Fruit fly (Drosophila melanogaster) whole organism, embryonic: ENCODE data around the gene Ubi-p63E.
A peak's percentile ranks its signal among the peaks of the same experiment; 100 is the strongest.

Experiments
- Asciz ChIP-seq: fragments of 200-800 bp; sonication (Bioruptor generic); optimal IDR thresholded peaks from 2 replicates; lab custom pipeline; 2017; ENCODE audit warnings: missing biosample characterization, mild to moderate bottlenecking, missing genetic modification characterization, missing genetic modification reagents
- Atf3 ChIP-seq: fragments of 200-800 bp; sonication (Bioruptor generic); optimal IDR thresholded peaks from 3 replicates; lab custom pipeline; 2016; ENCODE audit warnings: missing biosample characterization, missing genetic modification characterization
- B-H2 ChIP-seq: fragments of 200-800 bp; sonication (Bioruptor generic); optimal IDR thresholded peaks from 2 replicates; lab custom pipeline; 2018; ENCODE audit warnings: missing biosample characterization, mild to moderate bottlenecking, missing genetic modification characterization
- Bdp1 ChIP-seq: fragments of 200-800 bp; sonication (Bioruptor generic); optimal IDR thresholded peaks from 3 replicates; lab custom pipeline; 2016; ENCODE audit warnings: missing biosample characterization, missing genetic modification characterization
- Blimp-1 ChIP-seq: fragments of 200-800 bp; sonication (Bioruptor generic); optimal IDR thresholded peaks from 3 replicates; lab custom pipeline; 2018; ENCODE audit warnings: missing biosample characterization, missing genetic modification characterization, mild to moderate bottlenecking, moderate library complexity, missing genetic modification reagents
- BtbVII ChIP-seq: fragments of 200-800 bp; sonication (Bioruptor generic); optimal IDR thresholded peaks from 3 replicates; lab custom pipeline; 2017; ENCODE audit warnings: missing biosample characterization, mild to moderate bottlenecking, missing genetic modification characterization
- CG10543 ChIP-seq: fragments of 200-800 bp; sonication (Bioruptor generic); optimal IDR thresholded peaks from 3 replicates; lab custom pipeline; 2017; ENCODE audit warnings: missing biosample characterization, mild to moderate bottlenecking, missing genetic modification characterization, moderate library complexity
- CG12219 ChIP-seq: fragments of 200-800 bp; sonication (Bioruptor generic); optimal IDR thresholded peaks from 3 replicates; lab custom pipeline; 2018; ENCODE audit warnings: missing biosample characterization, mild to moderate bottlenecking, missing genetic modification characterization
- CG15514 ChIP-seq: fragments of 200-800 bp; sonication (Bioruptor generic); optimal IDR thresholded peaks from 3 replicates; lab custom pipeline; 2017; ENCODE audit warnings: missing biosample characterization, missing genetic modification characterization, mild to moderate bottlenecking, moderate library complexity, missing genetic modification reagents
- CG1647 ChIP-seq: fragments of 200-800 bp; sonication (Bioruptor generic); optimal IDR thresholded peaks from 3 replicates; lab custom pipeline; 2016; ENCODE audit warnings: missing biosample characterization, missing genetic modification characterization
- CG18599 ChIP-seq: fragments of 200-800 bp; sonication (Bioruptor generic); optimal IDR thresholded peaks from 3 replicates; lab custom pipeline; 2017; ENCODE audit warnings: missing biosample characterization, missing genetic modification characterization, mild to moderate bottlenecking, moderate library complexity, missing genetic modification reagents
- CG2120 ChIP-seq: fragments of 200-800 bp; sonication (Bioruptor generic); optimal IDR thresholded peaks from 3 replicates; lab custom pipeline; 2016; ENCODE audit warnings: missing biosample characterization, missing genetic modification characterization
- CG2199 ChIP-seq: fragments of 200-800 bp; sonication (Bioruptor generic); IDR thresholded peaks from 3 replicates; pipeline ENCODE4 v1.3.6; 2022; ENCODE audit warnings: missing biosample characterization, missing genetic modification characterization
- CG2678 ChIP-seq: fragments of 200-800 bp; sonication (Bioruptor generic); optimal IDR thresholded peaks from 3 replicates; lab custom pipeline; 2019; ENCODE audit warnings: missing biosample characterization, mild to moderate bottlenecking, missing genetic modification characterization, moderate library complexity
- CG2875 ChIP-seq: fragments of 200-800 bp; sonication (Bioruptor generic); optimal IDR thresholded peaks from 2 replicates; lab custom pipeline; 2017; ENCODE audit warnings: missing biosample characterization, mild to moderate bottlenecking, missing genetic modification characterization, missing genetic modification reagents
- CG31388 ChIP-seq: fragments of 200-800 bp; sonication (Bioruptor generic); optimal IDR thresholded peaks from 2 replicates; lab custom pipeline; 2016; ENCODE audit warnings: missing biosample characterization, missing genetic modification characterization
- CG33557 ChIP-seq: fragments of 200-800 bp; sonication (Bioruptor generic); optimal IDR thresholded peaks from 2 replicates; lab custom pipeline; 2019; ENCODE audit warnings: missing biosample characterization, mild to moderate bottlenecking, missing genetic modification characterization, moderate library complexity
- CG4404 ChIP-seq: fragments of 200-800 bp; sonication (Bioruptor generic); IDR thresholded peaks from 2 replicates; pipeline ENCODE4 v1.3.6; 2022; ENCODE audit warnings: missing biosample characterization, missing genetic modification characterization
- CG6765 ChIP-seq: fragments of 200-800 bp; sonication (Bioruptor generic); optimal IDR thresholded peaks from 3 replicates; lab custom pipeline; 2017; ENCODE audit warnings: missing biosample characterization, mild to moderate bottlenecking, missing genetic modification characterization
- CG8290 ChIP-seq, 3 experiments: fragments of 200-800 bp; sonication (Bioruptor generic); optimal IDR thresholded peaks; 2 replicates each; lab custom pipeline; 2016 to 2019; ENCODE audit warnings: missing biosample characterization in 3 of 3, missing genetic modification characterization in 3 of 3, mild to moderate bottlenecking in 2 of 3, moderate library complexity in 1 of 3
- CG8478 ChIP-seq: fragments of >200 bp; optimal IDR thresholded peaks from 2 replicates; lab custom pipeline; 2018
- CG9437 ChIP-seq: fragments of 200-800 bp; sonication (Bioruptor generic); optimal IDR thresholded peaks from 2 replicates; lab custom pipeline; 2018; ENCODE audit warnings: missing biosample characterization, mild to moderate bottlenecking, missing genetic modification characterization
- Fer1 ChIP-seq: fragments of 200-800 bp; sonication (Bioruptor generic); optimal IDR thresholded peaks from 2 replicates; lab custom pipeline; 2017; ENCODE audit warnings: missing biosample characterization, mild to moderate bottlenecking, missing genetic modification characterization
- Fer2 ChIP-seq: fragments of 200-800 bp; sonication (Bioruptor generic); optimal IDR thresholded peaks from 2 replicates; lab custom pipeline; 2018; ENCODE audit warnings: missing biosample characterization, mild to moderate bottlenecking, missing genetic modification characterization, moderate library complexity
- Fer3 ChIP-seq: fragments of 200-800 bp; sonication (Bioruptor generic); optimal IDR thresholded peaks from 2 replicates; lab custom pipeline; 2018; ENCODE audit warnings: missing biosample characterization, mild to moderate bottlenecking, missing genetic modification characterization, moderate library complexity
- HLH54F ChIP-seq: fragments of 200-800 bp; sonication (Bioruptor generic); optimal IDR thresholded peaks from 3 replicates; lab custom pipeline; 2016; ENCODE audit warnings: missing biosample characterization, missing genetic modification characterization
- Hmr ChIP-seq: fragments of 200-800 bp; sonication (Bioruptor generic); optimal IDR thresholded peaks from 3 replicates; lab custom pipeline; 2017; ENCODE audit warnings: mild to moderate bottlenecking, missing biosample characterization, missing genetic modification reagents, missing genetic modification characterization
- Lpt ChIP-seq: fragments of >200 bp; optimal IDR thresholded peaks from 2 replicates; lab custom pipeline; 2018; ENCODE audit warnings: missing biosample characterization, missing genetic modification characterization
- Nf-YC ChIP-seq: fragments of 200-800 bp; optimal IDR thresholded peaks from 3 replicates; lab custom pipeline; 2019; ENCODE audit warnings: missing biosample characterization, mild to moderate bottlenecking, missing genetic modification characterization, moderate library complexity
- PHDP ChIP-seq: fragments of 200-800 bp; sonication (Bioruptor generic); optimal IDR thresholded peaks from 3 replicates; lab custom pipeline; 2018; ENCODE audit warnings: missing biosample characterization, mild to moderate bottlenecking, missing genetic modification characterization, moderate library complexity
- Sox102F ChIP-seq: fragments of 200-800 bp; sonication (Bioruptor generic); optimal IDR thresholded peaks from 2 replicates; lab custom pipeline; 2018; ENCODE audit warnings: missing biosample characterization, mild to moderate bottlenecking, missing genetic modification characterization, moderate library complexity
- Stat92E ChIP-seq, 3 experiments: fragments of >200 bp in 2 of 3; fragments of 200-800 bp in 1 of 3; sonication (Bioruptor generic) in 1 of 3; optimal IDR thresholded peaks; 2 replicates each; lab custom pipeline; 2017 to 2019; ENCODE audit warnings: missing biosample characterization in 3 of 3, missing genetic modification characterization in 3 of 3, mild to moderate bottlenecking in 1 of 3, moderate library complexity in 1 of 3
- Usf ChIP-seq: fragments of 200-800 bp; sonication (Bioruptor generic); optimal IDR thresholded peaks from 2 replicates; lab custom pipeline; 2017; ENCODE audit warnings: missing genotype, missing biosample characterization, missing genetic modification characterization
- Vsx1 ChIP-seq: fragments of 200-800 bp; sonication (Bioruptor generic); optimal IDR thresholded peaks from 2 replicates; lab custom pipeline; 2017; ENCODE audit warnings: missing biosample characterization, mild to moderate bottlenecking, missing genetic modification characterization, missing genetic modification reagents
- ac ChIP-seq: fragments of 200-800 bp; sonication (Bioruptor generic); optimal IDR thresholded peaks from 3 replicates; lab custom pipeline; 2017; ENCODE audit warnings: missing biosample characterization, mild to moderate bottlenecking, missing genetic modification characterization
- amos ChIP-seq: fragments of 200-800 bp; sonication (Bioruptor generic); IDR thresholded peaks from 2 replicates; pipeline ENCODE4 v1.3.6; 2022; ENCODE audit warnings: missing biosample characterization, missing genetic modification characterization; ENCODE audit not compliant: partially characterized antibody
- caup ChIP-seq: fragments of 200-800 bp; sonication (Bioruptor generic); optimal IDR thresholded peaks from 3 replicates; lab custom pipeline; 2017; ENCODE audit warnings: missing biosample characterization, mild to moderate bottlenecking, missing genetic modification characterization, moderate library complexity; ENCODE audit not compliant: severe bottlenecking
- cwo ChIP-seq: fragments of 200-800 bp; sonication (Bioruptor generic); optimal IDR thresholded peaks from 3 replicates; lab custom pipeline; 2017; ENCODE audit warnings: missing biosample characterization, missing genetic modification characterization, mild to moderate bottlenecking, moderate library complexity, missing genetic modification reagents
- fd3F ChIP-seq: fragments of 200-800 bp; sonication (Bioruptor generic); optimal IDR thresholded peaks from 2 replicates; lab custom pipeline; 2018; ENCODE audit warnings: missing biosample characterization, mild to moderate bottlenecking, missing genetic modification characterization, moderate library complexity
- hbn ChIP-seq: fragments of 200-800 bp; sonication (Bioruptor generic); IDR thresholded peaks from 2 replicates; pipeline ENCODE4 v1.3.6; 2022; ENCODE audit warnings: missing biosample characterization, missing genetic modification characterization; ENCODE audit not compliant: partially characterized antibody
- lab ChIP-seq: fragments of 200-800 bp; sonication (Bioruptor generic); optimal IDR thresholded peaks from 3 replicates; lab custom pipeline; 2017; ENCODE audit warnings: missing biosample characterization, missing genetic modification characterization, mild to moderate bottlenecking, moderate library complexity, missing genetic modification reagents
- odd ChIP-seq: fragments of 200-800 bp; sonication (Bioruptor generic); optimal IDR thresholded peaks from 2 replicates; lab custom pipeline; 2017; ENCODE audit warnings: missing biosample characterization, mild to moderate bottlenecking, missing genetic modification characterization
- pfk ChIP-seq: fragments of 200-800 bp; sonication (Bioruptor generic); optimal IDR thresholded peaks from 2 replicates; lab custom pipeline; 2018; ENCODE audit warnings: missing biosample characterization, mild to moderate bottlenecking, missing genetic modification characterization, moderate library complexity
- schlank ChIP-seq: fragments of 200-800 bp; sonication (Bioruptor generic); optimal IDR thresholded peaks from 2 replicates; lab custom pipeline; 2018; ENCODE audit warnings: missing biosample characterization, mild to moderate bottlenecking, missing genetic modification characterization
- sd ChIP-seq: fragments of 200-800 bp; sonication (Bioruptor generic); optimal IDR thresholded peaks from 3 replicates; lab custom pipeline; 2018; ENCODE audit warnings: missing biosample characterization, mild to moderate bottlenecking, missing genetic modification characterization, moderate library complexity
- sens ChIP-seq: fragments of 200-800 bp; sonication (Bioruptor generic); peaks from one replicate; lab custom pipeline; 2016; ENCODE audit warnings: missing biosample characterization, missing genetic modification characterization
- seq ChIP-seq: fragments of 200-800 bp; sonication (Bioruptor generic); IDR thresholded peaks from 2 replicates; pipeline ENCODE4 v1.3.6; 2022; ENCODE audit warnings: missing biosample characterization, missing genetic modification characterization

The Ubi-p63E gene

dm6 chr3L:3932742-3933289 lies 29.8 kb upstream of the Ubi-p63E start (continued):
- TF ChIP-seq CG33557: no peak
- TF ChIP-seq BtbVII: peak; percentile 54
- TF ChIP-seq CG4404: no peak
- peak; percentile 7 for TF ChIP-seq Asciz (GFP tag; lab: Kevin White, UChicago)
- TF ChIP-seq CG1647 (GFP tag; lab: Kevin White, UChicago): no peak
- TF ChIP-seq Stat92E (GFP tag; optimal IDR thresholded peaks at IDR 0.05; lab: Kevin White, UChicago): no peak
- peak; percentile 23 for TF ChIP-seq odd (GFP tag; lab: Kevin White, UChicago)
- TF ChIP-seq Fer2 (tag; lab: Kevin White, UChicago): peak; percentile 9
- TF ChIP-seq CG2875: no peak
- peak; percentile 17 for TF ChIP-seq Vsx1
- peak; percentile 61 for TF ChIP-seq PHDP

dm6 chr3L:3931778-3932177 lies 28.8 kb upstream of the Ubi-p63E start:
- TF ChIP-seq ac (GFP tag; lab: Kevin White, UChicago) (no peak), seq (GFP tag; lab: Robert Waterston, UW) (no peak), CG8290 (GFP tag; optimal IDR thresholded peaks at IDR 0.05; lab: Kevin White, UChicago) (no peak), CG8290 (tag; optimal IDR thresholded peaks at IDR 0.05; lab: Kevin White, UChicago) (peak in 1 of 2 experiments; percentile 14), CG2120 (GFP tag; lab: Kevin White, UChicago) (peak; percentile 5), schlank (tag; lab: Kevin White, UChicago) (peak; percentile 15), sd (tag; lab: Kevin White, UChicago) (peak; percentile 91), Fer3 (tag; lab: Kevin White, UChicago) (peak; percentile 12), fd3F (GFP tag; lab: Kevin White, UChicago) (peak; percentile 0), Atf3 (no peak), CG18599 (GFP tag; lab: Kevin White, UChicago) (peak; percentile 51), CG2678 (tag; lab: Kevin White, UChicago) (peak; percentile 14), lab (peak; percentile 38), CG10543 (peak; percentile 6), BtbVII (no peak), CG31388 (GFP tag; lab: Kevin White, UChicago) (no peak), B-H2 (GFP tag; lab: Kevin White, UChicago) (peak; percentile 24), Hmr (GFP tag; lab: Kevin White, UChicago) (peak; percentile 52), caup (peak; percentile 25), Fer1 (GFP tag; lab: Kevin White, UChicago) (peak; percentile 15), sens (peak; percentile 42), cwo (GFP tag; lab: Kevin White, UChicago) (peak; percentile 64), CG6765 (peak; percentile 41), CG15514 (GFP tag; lab: Kevin White, UChicago) (peak; percentile 19)

DNA sequence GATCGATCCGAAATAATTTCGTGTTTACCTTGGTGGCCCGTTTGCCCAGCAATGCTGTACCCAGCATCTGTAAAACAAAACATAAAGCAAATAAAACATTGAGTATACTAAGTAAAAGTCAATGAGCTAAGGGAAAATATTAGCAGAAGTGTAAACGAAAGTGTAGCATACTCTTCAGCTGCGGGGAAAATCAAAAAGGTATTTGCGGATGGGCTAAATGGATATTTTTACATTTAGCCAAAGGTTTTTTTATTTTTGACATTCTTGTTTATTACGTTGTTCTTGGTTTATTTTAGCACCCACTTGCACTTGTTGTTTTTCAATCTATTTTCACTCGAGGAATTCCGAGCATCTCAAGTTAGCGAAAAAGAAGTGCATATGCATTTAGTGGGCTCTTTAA lies 27.9 kb upstream of the Ubi-p63E start:
- no peak for TF ChIP-seq Sox102F
- TF ChIP-seq Lpt: no peak
- no peak for TF ChIP-seq amos
- no peak for TF ChIP-seq CG8478
- TF ChIP-seq Asciz (GFP tag; lab: Kevin White, UChicago): peak; percentile 8
- peak; percentile 84 for TF ChIP-seq sens
- TF ChIP-seq hbn (GFP tag; lab: Robert Waterston, UW): no peak
- peak; percentile 15 for TF ChIP-seq CG9437 (GFP tag; lab: Kevin White, UChicago)
- TF ChIP-seq pfk (GFP tag; lab: Kevin White, UChicago): no peak
- TF ChIP-seq HLH54F (GFP tag; lab: Kevin White, UChicago): no peak
- TF ChIP-seq CG2120 (GFP tag; lab: Kevin White, UChicago): no peak
- TF ChIP-seq Usf: no peak
- TF ChIP-seq CG2199: peak; percentile 79; the same call in 1 of the 3 replicates
- no peak for TF ChIP-seq Bdp1 (GFP tag; lab: Kevin White, UChicago)
- TF ChIP-seq Nf-YC (tag; lab: Kevin White, UChicago): no peak
- no peak for TF ChIP-seq CG12219 (GFP tag; lab: Kevin White, UChicago)
- peak; percentile 29 for TF ChIP-seq Blimp-1 (GFP tag; lab: Kevin White, UChicago)
